Fruit fly (Drosophila melanogaster) whole organism, embryonic: ENCODE data around the gene CG18428.
A peak's percentile ranks its signal among the peaks of the same experiment; 100 is the strongest.

Experiments used
- CG10366 ChIP-seq: fragments of 200-800 bp; sonication (Bioruptor generic); IDR thresholded peaks from 2 replicates; pipeline ENCODE4 v1.3.6; 2022; ENCODE audit warnings: missing biosample characterization, missing genetic modification characterization
- CG10654 ChIP-seq: fragments of 200-800 bp; sonication (Bioruptor generic); optimal IDR thresholded peaks from 2 replicates; lab custom pipeline; 2016; ENCODE audit warnings: missing biosample characterization, missing genetic modification characterization
- CG11504 ChIP-seq: fragments of 200-800 bp; sonication (Bioruptor generic); optimal IDR thresholded peaks from 3 replicates; lab custom pipeline; 2019; ENCODE audit warnings: missing biosample characterization, mild to moderate bottlenecking, missing genetic modification characterization, moderate library complexity
- CG12104 ChIP-seq: fragments of 200-800 bp; sonication (Bioruptor generic); optimal IDR thresholded peaks from 3 replicates; lab custom pipeline; 2016; ENCODE audit warnings: missing biosample characterization, missing genetic modification characterization
- CG1233 ChIP-seq: fragments of 200-800 bp; sonication (Bioruptor generic); optimal IDR thresholded peaks from 4 replicates; lab custom pipeline; 2018; ENCODE audit warnings: missing biosample characterization, mild to moderate bottlenecking, missing genetic modification characterization
- CG12391 ChIP-seq: fragments of 200-800 bp; sonication (Bioruptor generic); optimal IDR thresholded peaks from 3 replicates; lab custom pipeline; 2018; ENCODE audit warnings: missing biosample characterization, mild to moderate bottlenecking, missing genetic modification characterization, moderate library complexity
- CG13296 ChIP-seq: fragments of 200-800 bp; sonication (Bioruptor generic); optimal IDR thresholded peaks from 3 replicates; lab custom pipeline; 2018; ENCODE audit warnings: missing biosample characterization, mild to moderate bottlenecking, missing genetic modification characterization
- CG13775 ChIP-seq: fragments of 200-800 bp; sonication (Bioruptor generic); optimal IDR thresholded peaks from 3 replicates; lab custom pipeline; 2017; ENCODE audit warnings: missing biosample characterization, mild to moderate bottlenecking, missing genetic modification characterization
- CG15269 ChIP-seq: fragments of 200-800 bp; sonication (Bioruptor generic); optimal IDR thresholded peaks from 2 replicates; lab custom pipeline; 2018; ENCODE audit warnings: missing biosample characterization, mild to moderate bottlenecking, missing genetic modification characterization, moderate library complexity
- CG17361 ChIP-seq: fragments of 200-800 bp; sonication (Bioruptor generic); IDR thresholded peaks from 3 replicates; pipeline ENCODE4 v1.3.6; 2022; ENCODE audit warnings: missing biosample characterization, missing genetic modification characterization
- CG17385 ChIP-seq: fragments of 200-800 bp; sonication (Bioruptor generic); optimal IDR thresholded peaks from 3 replicates; lab custom pipeline; 2018; ENCODE audit warnings: missing biosample characterization, mild to moderate bottlenecking, missing genetic modification characterization
- CG17568 ChIP-seq: fragments of 200-800 bp; sonication (Bioruptor generic); optimal IDR thresholded peaks from 2 replicates; lab custom pipeline; 2018; ENCODE audit warnings: missing biosample characterization, mild to moderate bottlenecking, missing genetic modification characterization, moderate library complexity
- CG17829 ChIP-seq: fragments of 200-800 bp; optimal IDR thresholded peaks from 2 replicates; lab custom pipeline; 2019; ENCODE audit warnings: missing biosample characterization, mild to moderate bottlenecking, missing genetic modification characterization, moderate library complexity
- CG18262 ChIP-seq: fragments of 200-800 bp; optimal IDR thresholded peaks from 3 replicates; lab custom pipeline; 2019; ENCODE audit warnings: missing biosample characterization, mild to moderate bottlenecking, missing genetic modification characterization, moderate library complexity
- CG18476 ChIP-seq: fragments of 200-800 bp; sonication (Bioruptor generic); optimal IDR thresholded peaks from 2 replicates; lab custom pipeline; 2016; ENCODE audit warnings: missing biosample characterization, mild to moderate bottlenecking, missing genetic modification characterization
- CG18619 ChIP-seq: fragments of 200-800 bp; sonication (Bioruptor generic); optimal IDR thresholded peaks from 3 replicates; lab custom pipeline; 2017; ENCODE audit warnings: missing biosample characterization, mild to moderate bottlenecking, missing genetic modification characterization
- CG30020 ChIP-seq: fragments of 200-800 bp; optimal IDR thresholded peaks from 2 replicates; lab custom pipeline; 2019; ENCODE audit warnings: missing biosample characterization, mild to moderate bottlenecking, missing genetic modification characterization, moderate library complexity
- CG30403 ChIP-seq: fragments of 200-800 bp; sonication (Bioruptor generic); optimal IDR thresholded peaks from 3 replicates; lab custom pipeline; 2016; ENCODE audit warnings: missing biosample characterization, missing genetic modification characterization
- CG7839 ChIP-seq: fragments of 200-800 bp; sonication (Bioruptor generic); optimal IDR thresholded peaks from 3 replicates; lab custom pipeline; 2018; ENCODE audit warnings: missing biosample characterization, mild to moderate bottlenecking, missing genetic modification characterization, moderate library complexity
- CG7928 ChIP-seq: fragments of 200-800 bp; sonication (Bioruptor generic); optimal IDR thresholded peaks from 2 replicates; lab custom pipeline; 2017; ENCODE audit warnings: missing biosample characterization, mild to moderate bottlenecking, missing genetic modification characterization
- CG8290 ChIP-seq, 3 experiments: fragments of 200-800 bp; sonication (Bioruptor generic); optimal IDR thresholded peaks; 2 replicates each; lab custom pipeline; 2016 to 2019; ENCODE audit warnings: missing biosample characterization in 3 of 3, missing genetic modification characterization in 3 of 3, mild to moderate bottlenecking in 2 of 3, moderate library complexity in 1 of 3
- CG8924 ChIP-seq: fragments of 200-800 bp; optimal IDR thresholded peaks from 3 replicates; lab custom pipeline; 2019; ENCODE audit warnings: missing biosample characterization, mild to moderate bottlenecking, missing genetic modification characterization, moderate library complexity
- CG8944 ChIP-seq: fragments of 200-800 bp; sonication (Bioruptor generic); optimal IDR thresholded peaks from 3 replicates; lab custom pipeline; 2016; ENCODE audit warnings: missing biosample characterization, missing genetic modification characterization
- D19B ChIP-seq: fragments of 200-800 bp; sonication (Bioruptor generic); optimal IDR thresholded peaks from 2 replicates; lab custom pipeline; 2017; ENCODE audit warnings: missing biosample characterization, mild to moderate bottlenecking, missing genetic modification characterization
- Drgx ChIP-seq: fragments of 200-800 bp; sonication (Bioruptor generic); IDR thresholded peaks from 2 replicates; pipeline ENCODE4 v1.3.6; 2022; ENCODE audit warnings: missing biosample characterization, missing genetic modification characterization
- Hand ChIP-seq: fragments of 200-800 bp; sonication (Bioruptor generic); optimal IDR thresholded peaks from 2 replicates; lab custom pipeline; 2017; ENCODE audit warnings: mild to moderate bottlenecking, missing biosample characterization, missing genetic modification reagents, missing genetic modification characterization
- Hmr ChIP-seq: fragments of 200-800 bp; sonication (Bioruptor generic); optimal IDR thresholded peaks from 3 replicates; lab custom pipeline; 2017; ENCODE audit warnings: mild to moderate bottlenecking, missing biosample characterization, missing genetic modification reagents, missing genetic modification characterization
- Hr51 ChIP-seq, 2 experiments: fragments of 200-800 bp; sonication (Bioruptor generic); optimal IDR thresholded peaks; 2 replicates in 1 of 2; 3 replicates in 1 of 2; lab custom pipeline; 2016 to 2018; ENCODE audit warnings: missing biosample characterization in 2 of 2, missing genetic modification characterization in 2 of 2, mild to moderate bottlenecking in 1 of 2, moderate library complexity in 1 of 2
- Med ChIP-seq: fragments of 200-800 bp; sonication (Bioruptor generic); peaks from one replicate; lab custom pipeline; 2016; ENCODE audit warnings: missing biosample characterization, missing genetic modification characterization, mild to moderate bottlenecking, inconsistent platforms, moderate library complexity
- Oli ChIP-seq: fragments of 200-800 bp; sonication (Bioruptor generic); optimal IDR thresholded peaks from 2 replicates; lab custom pipeline; 2018; ENCODE audit warnings: missing biosample characterization, mild to moderate bottlenecking, missing genetic modification characterization, moderate library complexity
- Rx ChIP-seq: fragments of 200-800 bp; sonication (Bioruptor generic); IDR thresholded peaks from 2 replicates; pipeline ENCODE4 v1.3.6; 2022; ENCODE audit warnings: missing biosample characterization, missing genetic modification characterization
- Sin3A ChIP-seq: fragments of >200 bp; optimal IDR thresholded peaks from 2 replicates; lab custom pipeline; 2018
- Sox102F ChIP-seq: fragments of 200-800 bp; sonication (Bioruptor generic); optimal IDR thresholded peaks from 2 replicates; lab custom pipeline; 2018; ENCODE audit warnings: missing biosample characterization, mild to moderate bottlenecking, missing genetic modification characterization, moderate library complexity
- Taf1 ChIP-seq: fragments of 200-800 bp; sonication (Bioruptor generic); IDR thresholded peaks from 2 replicates; pipeline ENCODE4 v1.3.6; 2022; ENCODE audit warnings: missing biosample characterization, missing genetic modification characterization
- Trl ChIP-seq, 3 experiments: fragments of >200 bp in 2 of 3; fragments of 200-800 bp in 1 of 3; sonication (Bioruptor generic) in 1 of 3; optimal IDR thresholded peaks; 2 replicates in 1 of 3; 3 replicates in 2 of 3; lab custom pipeline; 2016 to 2017; ENCODE audit warnings: missing biosample characterization in 1 of 3, missing genetic modification characterization in 1 of 3
- dpn ChIP-seq, 2 experiments: fragments of 200-800 bp; sonication (Bioruptor generic); optimal IDR thresholded peaks; 3 replicates each; lab custom pipeline; 2016; ENCODE audit warnings: missing biosample characterization in 2 of 2, missing genetic modification characterization in 2 of 2
- dysf ChIP-seq: fragments of 200-800 bp; sonication (Bioruptor generic); IDR thresholded peaks from 3 replicates; pipeline ENCODE4 v1.3.6; 2022; ENCODE audit warnings: missing biosample characterization, missing genetic modification characterization
- gem ChIP-seq: fragments of 200-800 bp; sonication (Bioruptor generic); optimal IDR thresholded peaks from 2 replicates; lab custom pipeline; 2019; ENCODE audit warnings: missing biosample characterization, mild to moderate bottlenecking, missing genetic modification characterization, moderate library complexity
- grau ChIP-seq: fragments of 200-800 bp; optimal IDR thresholded peaks from 3 replicates; lab custom pipeline; 2019; ENCODE audit warnings: missing biosample characterization, mild to moderate bottlenecking, missing genetic modification characterization, moderate library complexity
- jumu ChIP-seq: fragments of 200-800 bp; sonication (Bioruptor generic); optimal IDR thresholded peaks from 3 replicates; lab custom pipeline; 2016; ENCODE audit warnings: missing biosample characterization, missing genetic modification characterization
- lab ChIP-seq: fragments of 200-800 bp; sonication (Bioruptor generic); optimal IDR thresholded peaks from 3 replicates; lab custom pipeline; 2017; ENCODE audit warnings: missing biosample characterization, missing genetic modification characterization, mild to moderate bottlenecking, moderate library complexity, missing genetic modification reagents
- lilli ChIP-seq: fragments of 200-800 bp; sonication (Bioruptor generic); optimal IDR thresholded peaks from 3 replicates; lab custom pipeline; 2016; ENCODE audit warnings: missing biosample characterization, missing genetic modification characterization
- odd ChIP-seq: fragments of 200-800 bp; sonication (Bioruptor generic); optimal IDR thresholded peaks from 2 replicates; lab custom pipeline; 2017; ENCODE audit warnings: missing biosample characterization, mild to moderate bottlenecking, missing genetic modification characterization
- slbo ChIP-seq: fragments of 200-800 bp; sonication (Bioruptor generic); IDR thresholded peaks from 2 replicates; pipeline ENCODE4 v1.3.6; 2022; ENCODE audit warnings: missing biosample characterization, missing genetic modification characterization
- toy ChIP-seq: fragments of 200-800 bp; sonication (Bioruptor generic); IDR thresholded peaks from 2 replicates; pipeline ENCODE4 v1.3.6; 2022; ENCODE audit warnings: missing biosample characterization, missing genetic modification characterization
- tup ChIP-seq: fragments of 200-800 bp; sonication (Bioruptor generic); optimal IDR thresholded peaks from 2 replicates; lab custom pipeline; 2016; ENCODE audit warnings: missing biosample characterization, mild to moderate bottlenecking, missing genetic modification characterization, moderate library complexity
- unpg ChIP-seq: fragments of 200-800 bp; sonication (Bioruptor generic); optimal IDR thresholded peaks from 3 replicates; lab custom pipeline; 2018; ENCODE audit warnings: missing biosample characterization, mild to moderate bottlenecking, missing genetic modification characterization, moderate library complexity

CG18428 gene

dm6 chr3R:24092590-24093151 is 16.5 kb upstream of the CG18428 start (continued):
- TF ChIP-seq CG8290 (GFP tag; optimal IDR thresholded peaks at IDR 0.05; lab: Kevin White, UChicago), result no peak
- no peak for TF ChIP-seq CG8290 (tag; optimal IDR thresholded peaks at IDR 0.05; lab: Kevin White, UChicago)
- peak; percentile 47 for TF ChIP-seq Med (GFP tag; lab: Kevin White, UChicago)

dm6 chr3R:24093430-24093829 is 15.7 kb upstream of the CG18428 start:
- TF ChIP-seq Hmr (peak; percentile 40), CG7928 (GFP tag; lab: Kevin White, UChicago) (no peak), CG15269 (tag; lab: Kevin White, UChicago) (peak; percentile 62), CG18262 (tag; lab: Kevin White, UChicago) (peak; percentile 1), D19B (GFP tag; lab: Kevin White, UChicago) (no peak), Drgx (GFP tag; lab: Robert Waterston, UW) (no peak), lab (peak; percentile 16), CG12391 (no peak), CG13296 (GFP tag; lab: Kevin White, UChicago) (no peak), CG7839 (tag; lab: Kevin White, UChicago) (peak; percentile 43), dysf (GFP tag; lab: Robert Waterston, UW) (peak; percentile 45; the same call in 1 of the 3 replicates), CG8944 (GFP tag; lab: Kevin White, UChicago) (no peak), tup (GFP tag; lab: Kevin White, UChicago) (no peak), Hr51 (GFP tag; optimal IDR thresholded peaks at IDR 0.05; lab: Kevin White, UChicago) (peak in 1 of 2 experiments; percentile 52), CG17385 (GFP tag; lab: Kevin White, UChicago) (peak; percentile 18), odd (GFP tag; lab: Kevin White, UChicago) (peak; percentile 39), Oli (tag; lab: Kevin White, UChicago) (peak; percentile 38), CG13775 (peak; percentile 9), CG30020 (tag; lab: Kevin White, UChicago) (no peak), lilli (GFP tag; lab: Kevin White, UChicago) (peak; percentile 11), unpg (GFP tag; lab: Kevin White, UChicago) (peak; percentile 14), CG17361 (GFP tag; lab: Robert Waterston, UW) (peak; percentile 42; the same call in 1 of the 3 replicates), slbo (GFP tag; lab: Robert Waterston, UW) (peak; percentile 32; the same call in 1 of the 2 replicates), CG11504 (tag; lab: Kevin White, UChicago) (peak; percentile 66), CG17829 (tag; lab: Kevin White, UChicago) (no peak), CG10654 (GFP tag; lab: Kevin White, UChicago) (no peak), grau (tag; lab: Kevin White, UChicago) (peak; percentile 63), toy (GFP tag; lab: Robert Waterston, UW) (no peak), Trl (optimal IDR thresholded peaks at IDR 0.05; lab: Kevin White, UChicago) (no peak), Trl (GFP tag; optimal IDR thresholded peaks at IDR 0.05; lab: Kevin White, UChicago) (no peak), Sin3A (lab: Kevin White, UChicago) (no peak), Sox102F (peak; percentile 35), jumu (GFP tag; lab: Kevin White, UChicago) (no peak), CG1233 (GFP tag; lab: Kevin White, UChicago) (no peak), Rx (GFP tag; lab: Robert Waterston, UW) (no peak), CG10366 (GFP tag; lab: Robert Waterston, UW) (no peak; the same call in 1 of the 2 replicates), Taf1 (GFP tag; lab: Robert Waterston, UW) (no peak), dpn (GFP tag; optimal IDR thresholded peaks at IDR 0.05; lab: Kevin White, UChicago) (no peak), CG12104 (GFP tag; lab: Kevin White, UChicago) (peak; percentile 7), Hand (GFP tag; lab: Kevin White, UChicago) (peak; percentile 38), CG18476 (GFP tag; lab: Kevin White, UChicago) (no peak), CG17568 (no peak), CG8924 (tag; lab: Kevin White, UChicago) (peak; percentile 31), gem (peak; percentile 58), CG18619 (peak; percentile 36), CG30403 (peak; percentile 10)
